Worm (Caenorhabditis elegans) whole organism, midembryonic: ENCODE data around the gene C36C5.15.

Source experiments
- T22C8.4 ChIP-seq: fragments of 200-800 bp; sonication (Bioruptor generic); IDR thresholded peaks from 2 replicates; pipeline ENCODE4 v1.3.6; 2022; ENCODE audit warnings: missing genetic modification characterization, missing compliant biosample characterization
- flt-1 ChIP-seq: fragments of 200-800 bp; sonication (Bioruptor generic); IDR thresholded peaks from 2 replicates; pipeline ENCODE4 v1.3.6; 2022; ENCODE audit warnings: missing genetic modification characterization, missing compliant biosample characterization
- klf-2 ChIP-seq: fragments of 200-800 bp; sonication (Bioruptor generic); conservative IDR thresholded peaks from 2 replicates; pipeline ENCODE4 v1.3.6; 2022; ENCODE audit warnings: missing genetic modification reagents, missing genetic modification characterization, missing compliant biosample characterization
- med-1 ChIP-seq: sonication (generic microtip); optimal IDR thresholded peaks from 2 replicates; lab custom pipeline; 2017; ENCODE audit warnings: missing genetic modification characterization, mild to moderate bottlenecking, missing compliant biosample characterization, antibody characterized with exemption, missing genetic modification reagents; ENCODE audit not compliant: insufficient read depth
- ref-1 ChIP-seq: fragments of 200-800 bp; sonication (Bioruptor generic); conservative IDR thresholded peaks from 2 replicates; pipeline ENCODE4 v1.3.6; 2022; ENCODE audit warnings: missing genetic modification reagents, missing genetic modification characterization, missing compliant biosample characterization
- tab-1 ChIP-seq: fragments of 200-800 bp; sonication (Bioruptor generic); IDR thresholded peaks from 2 replicates; pipeline ENCODE4 v1.3.6; 2022; ENCODE audit warnings: missing genetic modification characterization, missing compliant biosample characterization
- ztf-23 ChIP-seq: fragments of 200-800 bp; sonication (Bioruptor generic); IDR thresholded peaks from 2 replicates; pipeline ENCODE4 v1.3.6; 2022; ENCODE audit warnings: missing genetic modification reagents, missing genetic modification characterization, missing compliant biosample characterization
- ztf-29 ChIP-seq: fragments of 200-800 bp; sonication (Bioruptor generic); IDR thresholded peaks from 2 replicates; pipeline ENCODE4 v1.3.6; 2022; ENCODE audit warnings: missing genetic modification reagents, missing genetic modification characterization, missing compliant biosample characterization

DNA sequence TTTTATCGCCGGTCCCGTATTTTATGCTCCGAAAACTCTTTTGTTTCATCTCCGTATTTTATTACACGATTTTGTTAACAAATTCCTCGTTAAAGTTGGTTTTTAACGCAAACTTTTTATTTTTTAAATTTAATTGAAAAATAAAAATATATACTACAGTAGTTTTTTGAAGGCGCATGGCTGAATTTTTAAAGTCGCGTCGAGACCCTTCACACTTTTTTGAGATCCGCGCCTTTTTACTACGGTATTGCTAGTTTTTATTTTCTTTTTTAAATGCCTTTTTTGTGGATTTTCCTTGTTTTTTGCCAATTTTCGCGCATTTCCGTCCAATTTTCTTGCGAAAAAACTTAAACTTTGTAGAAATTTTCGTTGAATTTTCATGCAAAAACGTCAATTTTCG is 35.9 kb upstream of the C36C5.15 start:
- no peak for TF ChIP-seq med-1
- TF ChIP-seq ztf-29 (GFP tag; lab: Robert Waterston, UW) = no peak
- TF ChIP-seq ztf-23 = no peak
- no peak for TF ChIP-seq ref-1 (GFP tag; lab: Robert Waterston, UW)
- TF ChIP-seq klf-2 = no peak
- no peak for TF ChIP-seq tab-1 (GFP tag; lab: Robert Waterston, UW)
- TF ChIP-seq flt-1 (GFP tag; lab: Robert Waterston, UW) = no peak
- TF ChIP-seq T22C8.4 (GFP tag; lab: Robert Waterston, UW) = no peak
